ENCODE assay signal across 1 fruit fly cellular context in genomic region chrX:3039743-3040142, dm6.
A peak's percentile ranks its signal among the peaks of the same experiment; 100 is the strongest.
TF ChIP-seq lines count a peak whose summit lies in the region.

No protein-coding gene starts in this region.

TF ChIP-seq in whole organism, embryonic, 481 proteins besides CTCF, POLR2A, EP300 and RAD21 (continued from another document and continues in another):
- no peak for TF ChIP-seq cg (GFP tag; optimal IDR thresholded peaks at IDR 0.05; lab: Kevin White, UChicago)
- TF ChIP-seq Abd-B (GFP tag; optimal IDR thresholded peaks at IDR 0.05; lab: Kevin White, UChicago): no peak
- no peak for TF ChIP-seq trh (GFP tag; optimal IDR thresholded peaks at IDR 0.05; lab: Kevin White, UChicago)
- no peak for TF ChIP-seq CG17186 (GFP tag; optimal IDR thresholded peaks at IDR 0.05; lab: Kevin White, UChicago)
- TF ChIP-seq al (GFP tag; IDR thresholded peaks at IDR 0.05; lab: Robert Waterston, UW): no peak
- peak; percentile 34; the same call in 1 of the 2 replicates for TF ChIP-seq CG10959 (GFP tag; IDR thresholded peaks at IDR 0.05; lab: Robert Waterston, UW)
- peak; percentile 73 for TF ChIP-seq Ets65A (GFP tag; lab: Kevin White, UChicago)
- no peak for TF ChIP-seq CHES-1-like (GFP tag; optimal IDR thresholded peaks at IDR 0.05; lab: Kevin White, UChicago)
- no peak for TF ChIP-seq CG43689 (GFP tag; IDR thresholded peaks at IDR 0.05; lab: Robert Waterston, UW)
- TF ChIP-seq bigmax (GFP tag; optimal IDR thresholded peaks at IDR 0.05; lab: Kevin White, UChicago): no peak
- peak; percentile 53 for TF ChIP-seq dmrt99B (tag; optimal IDR thresholded peaks at IDR 0.05; lab: Kevin White, UChicago)
- TF ChIP-seq CG9727 (GFP tag; optimal IDR thresholded peaks at IDR 0.05; lab: Kevin White, UChicago): peak; percentile 45
- no peak for TF ChIP-seq jigr1 (GFP tag; IDR thresholded peaks at IDR 0.05; lab: Robert Waterston, UW)
- no peak for TF ChIP-seq eyg (GFP tag; optimal IDR thresholded peaks at IDR 0.05; lab: Kevin White, UChicago)
- no peak for TF ChIP-seq disco-r (GFP tag; optimal IDR thresholded peaks at IDR 0.05; lab: Kevin White, UChicago)
- TF ChIP-seq CG32532 (GFP tag; IDR thresholded peaks at IDR 0.05; lab: Robert Waterston, UW): 0 out of 2 replicates have a peak, but pooled peaks have one; percentile 32
- TF ChIP-seq BEAF-32 (GFP tag; optimal IDR thresholded peaks at IDR 0.05; lab: Kevin White, UChicago): no peak
- TF ChIP-seq CG3065 (GFP tag; optimal IDR thresholded peaks at IDR 0.05; lab: Kevin White, UChicago): no peak
- peak in 1 of 2 experiments; percentile 29 for TF ChIP-seq Hr51 (GFP tag; optimal IDR thresholded peaks at IDR 0.05; lab: Kevin White, UChicago)
- no peak for TF ChIP-seq CG11695 (GFP tag; IDR thresholded peaks at IDR 0.05; lab: Robert Waterston, UW)
- TF ChIP-seq E2f2 (GFP tag; IDR thresholded peaks at IDR 0.05; lab: Robert Waterston, UW): no peak
- no peak for TF ChIP-seq crp (GFP tag; optimal IDR thresholded peaks at IDR 0.05; lab: Kevin White, UChicago)
- TF ChIP-seq Spps (tag; optimal IDR thresholded peaks at IDR 0.05; lab: Kevin White, UChicago): peak; percentile 48
- no peak for TF ChIP-seq salm (tag; optimal IDR thresholded peaks at IDR 0.05; lab: Kevin White, UChicago)
- no peak for TF ChIP-seq ro (GFP tag; IDR thresholded peaks at IDR 0.05; lab: Robert Waterston, UW)
- no peak for TF ChIP-seq Dad (GFP tag; optimal IDR thresholded peaks at IDR 0.05; lab: Kevin White, UChicago)
- TF ChIP-seq CG18262 (tag; optimal IDR thresholded peaks at IDR 0.05; lab: Kevin White, UChicago): peak; percentile 62
- TF ChIP-seq CG18764 (GFP tag; optimal IDR thresholded peaks at IDR 0.05; lab: Kevin White, UChicago): no peak
- TF ChIP-seq CG1529 (GFP tag; optimal IDR thresholded peaks at IDR 0.05; lab: Kevin White, UChicago): no peak
- TF ChIP-seq ssp (GFP tag; IDR thresholded peaks at IDR 0.05; lab: Robert Waterston, UW): no peak
- TF ChIP-seq CG4820 (GFP tag; optimal IDR thresholded peaks at IDR 0.05; lab: Kevin White, UChicago): peak; percentile 51
- no peak for TF ChIP-seq CG13287 (GFP tag; IDR thresholded peaks at IDR 0.05; lab: Robert Waterston, UW; ENCODE audit: partially characterized antibody)
- TF ChIP-seq Usf (GFP tag; optimal IDR thresholded peaks at IDR 0.05; lab: Kevin White, UChicago): no peak
- TF ChIP-seq CG8478 (optimal IDR thresholded peaks at IDR 0.05; lab: Kevin White, UChicago): no peak
- no peak for TF ChIP-seq CG11398 (GFP tag; optimal IDR thresholded peaks at IDR 0.05; lab: Kevin White, UChicago)
- no peak for TF ChIP-seq jing (GFP tag; optimal IDR thresholded peaks at IDR 0.05; lab: Kevin White, UChicago)
- no peak for TF ChIP-seq Hr39 (optimal IDR thresholded peaks at IDR 0.05; lab: Kevin White, UChicago)
- no peak for TF ChIP-seq sug (tag; optimal IDR thresholded peaks at IDR 0.05; lab: Kevin White, UChicago)
- TF ChIP-seq lilli (GFP tag; optimal IDR thresholded peaks at IDR 0.05; lab: Kevin White, UChicago): no peak
- peak; percentile 66; the same call in 2 of the 3 replicates for TF ChIP-seq zfh1 (GFP tag; IDR thresholded peaks at IDR 0.05; lab: Robert Waterston, UW)
- TF ChIP-seq shn (GFP tag; optimal IDR thresholded peaks at IDR 0.05; lab: Kevin White, UChicago): no peak
- no peak for TF ChIP-seq sna (GFP tag; IDR thresholded peaks at IDR 0.05; lab: Robert Waterston, UW; ENCODE audit: partially characterized antibody)
- TF ChIP-seq tll (GFP tag; optimal IDR thresholded peaks at IDR 0.05; lab: Kevin White, UChicago): no peak
- no peak for TF ChIP-seq CG31388 (GFP tag; optimal IDR thresholded peaks at IDR 0.05; lab: Kevin White, UChicago)
- TF ChIP-seq repo (GFP tag; optimal IDR thresholded peaks at IDR 0.05; lab: Kevin White, UChicago): no peak
- TF ChIP-seq Aef1 (GFP tag; IDR thresholded peaks at IDR 0.05; lab: Robert Waterston, UW): no peak
- no peak for TF ChIP-seq Awh (GFP tag; IDR thresholded peaks at IDR 0.05; lab: Robert Waterston, UW)
- TF ChIP-seq CG2875 (GFP tag; optimal IDR thresholded peaks at IDR 0.05; lab: Kevin White, UChicago): peak; percentile 37
- no peak for TF ChIP-seq tx (GFP tag; optimal IDR thresholded peaks at IDR 0.05; lab: Kevin White, UChicago)
- no peak for TF ChIP-seq gcm2 (GFP tag; optimal IDR thresholded peaks at IDR 0.05; lab: Kevin White, UChicago)
- peak; percentile 71 for TF ChIP-seq CG2712 (tag; optimal IDR thresholded peaks at IDR 0.05; lab: Kevin White, UChicago)
- peak; percentile 6 for TF ChIP-seq Lhr (GFP tag; optimal IDR thresholded peaks at IDR 0.05; lab: Kevin White, UChicago)
- TF ChIP-seq stwl (tag; optimal IDR thresholded peaks at IDR 0.05; lab: Kevin White, UChicago): peak; percentile 15
- no peak for TF ChIP-seq CG16813 (GFP tag; IDR thresholded peaks at IDR 0.05; lab: Robert Waterston, UW; ENCODE audit: partially characterized antibody)
- no peak for TF ChIP-seq D (optimal IDR thresholded peaks at IDR 0.05; lab: Kevin White, UChicago)
- peak; percentile 43 for TF ChIP-seq D (GFP tag; optimal IDR thresholded peaks at IDR 0.05; lab: Kevin White, UChicago)
- TF ChIP-seq vnd (GFP tag; IDR thresholded peaks at IDR 0.05; lab: Robert Waterston, UW; ENCODE audit: partially characterized antibody): no peak
- no peak for TF ChIP-seq CG1832 (GFP tag; optimal IDR thresholded peaks at IDR 0.05; lab: Kevin White, UChicago)
- TF ChIP-seq ranshi (GFP tag; IDR thresholded peaks at IDR 0.05; lab: Robert Waterston, UW): peak; percentile 22; the same call in 1 of the 2 replicates
- peak; percentile 67 for TF ChIP-seq unpg (GFP tag; optimal IDR thresholded peaks at IDR 0.05; lab: Kevin White, UChicago)
- no peak for TF ChIP-seq ase (GFP tag; IDR thresholded peaks at IDR 0.05; lab: Robert Waterston, UW)
- no peak for TF ChIP-seq Ets97D (GFP tag; optimal IDR thresholded peaks at IDR 0.05; lab: Kevin White, UChicago)
- TF ChIP-seq cwo (GFP tag; optimal IDR thresholded peaks at IDR 0.05; lab: Kevin White, UChicago): no peak
- TF ChIP-seq CG16779 (GFP tag; IDR thresholded peaks at IDR 0.05; lab: Robert Waterston, UW): no peak
- peak; percentile 48 for TF ChIP-seq fd96Cb (tag; optimal IDR thresholded peaks at IDR 0.05; lab: Kevin White, UChicago)
- TF ChIP-seq NC2α (GFP tag; optimal IDR thresholded peaks at IDR 0.05; lab: Kevin White, UChicago): no peak
- TF ChIP-seq CG4282 (GFP tag; optimal IDR thresholded peaks at IDR 0.05; lab: Kevin White, UChicago): no peak
- TF ChIP-seq CG15696 (tag; optimal IDR thresholded peaks at IDR 0.05; lab: Kevin White, UChicago): peak; percentile 34
- no peak for TF ChIP-seq peb (GFP tag; IDR thresholded peaks at IDR 0.05; lab: Robert Waterston, UW)
- peak; percentile 1 for TF ChIP-seq org-1 (GFP tag; optimal IDR thresholded peaks at IDR 0.05; lab: Kevin White, UChicago)
- no peak for TF ChIP-seq Mad (GFP tag; optimal IDR thresholded peaks at IDR 0.05; lab: Kevin White, UChicago)
- no peak for TF ChIP-seq Sin3A (optimal IDR thresholded peaks at IDR 0.05; lab: Kevin White, UChicago)
- peak; percentile 60 for TF ChIP-seq Blimp-1 (GFP tag; optimal IDR thresholded peaks at IDR 0.05; lab: Kevin White, UChicago)
- TF ChIP-seq CG14667 (GFP tag; IDR thresholded peaks at IDR 0.05; lab: Robert Waterston, UW): peak; percentile 42; the same call in 1 of the 2 replicates
- TF ChIP-seq CG34224 (GFP tag; IDR thresholded peaks at IDR 0.05; lab: Robert Waterston, UW; ENCODE audit: partially characterized antibody): no peak
- TF ChIP-seq CG8944 (GFP tag; optimal IDR thresholded peaks at IDR 0.05; lab: Kevin White, UChicago): no peak
- TF ChIP-seq Fer1 (GFP tag; optimal IDR thresholded peaks at IDR 0.05; lab: Kevin White, UChicago): no peak
- TF ChIP-seq sima (GFP tag; optimal IDR thresholded peaks at IDR 0.05; lab: Kevin White, UChicago): no peak
- no peak for TF ChIP-seq CG3163 (GFP tag; optimal IDR thresholded peaks at IDR 0.05; lab: Kevin White, UChicago)
- TF ChIP-seq CG17359 (tag; optimal IDR thresholded peaks at IDR 0.05; lab: Kevin White, UChicago): peak; percentile 34
- TF ChIP-seq CG34376 (GFP tag; optimal IDR thresholded peaks at IDR 0.05; lab: Kevin White, UChicago): no peak
- no peak for TF ChIP-seq CG12219 (GFP tag; optimal IDR thresholded peaks at IDR 0.05; lab: Kevin White, UChicago)
- TF ChIP-seq CG11093 (GFP tag; IDR thresholded peaks at IDR 0.05; lab: Robert Waterston, UW): no peak
- TF ChIP-seq CG14965 (GFP tag; optimal IDR thresholded peaks at IDR 0.05; lab: Kevin White, UChicago; ENCODE audit: borderline replicate concordance): no peak
- TF ChIP-seq CG10366 (GFP tag; IDR thresholded peaks at IDR 0.05; lab: Robert Waterston, UW): 0 out of 2 replicates have a peak, but pooled peaks have one; percentile 11
- TF ChIP-seq Myb (GFP tag; optimal IDR thresholded peaks at IDR 0.05; lab: Kevin White, UChicago): no peak
- TF ChIP-seq hbn (GFP tag; IDR thresholded peaks at IDR 0.05; lab: Robert Waterston, UW; ENCODE audit: partially characterized antibody): no peak
- TF ChIP-seq Mes4 (GFP tag; optimal IDR thresholded peaks at IDR 0.05; lab: Kevin White, UChicago): no peak
- no peak for TF ChIP-seq gsb (GFP tag; IDR thresholded peaks at IDR 0.05; lab: Robert Waterston, UW)
- TF ChIP-seq Asciz (GFP tag; optimal IDR thresholded peaks at IDR 0.05; lab: Kevin White, UChicago): no peak
- TF ChIP-seq knrl (GFP tag; IDR thresholded peaks at IDR 0.05; lab: Robert Waterston, UW; ENCODE audit: partially characterized antibody): no peak
- TF ChIP-seq CG12659 (GFP tag; optimal IDR thresholded peaks at IDR 0.05; lab: Kevin White, UChicago): no peak
- TF ChIP-seq CG3847 (GFP tag; IDR thresholded peaks at IDR 0.05; lab: Robert Waterston, UW): 0 out of 2 replicates have a peak, but pooled peaks have one; percentile 9
- TF ChIP-seq pros (GFP tag; optimal IDR thresholded peaks at IDR 0.05; lab: Kevin White, UChicago): no peak
- peak; percentile 30; the same call in 1 of the 2 replicates for TF ChIP-seq sim (GFP tag; IDR thresholded peaks at IDR 0.05; lab: Robert Waterston, UW)
- no peak for TF ChIP-seq Dfd (GFP tag; optimal IDR thresholded peaks at IDR 0.05; lab: Kevin White, UChicago)
- no peak for TF ChIP-seq CG12744 (GFP tag; optimal IDR thresholded peaks at IDR 0.05; lab: Kevin White, UChicago)
- TF ChIP-seq TFAM (GFP tag; optimal IDR thresholded peaks at IDR 0.05; lab: Kevin White, UChicago): no peak
- peak; percentile 46 for TF ChIP-seq Oli (tag; optimal IDR thresholded peaks at IDR 0.05; lab: Kevin White, UChicago)
- no peak for TF ChIP-seq rib (GFP tag; IDR thresholded peaks at IDR 0.05; lab: Robert Waterston, UW)
- TF ChIP-seq ken (GFP tag; IDR thresholded peaks at IDR 0.05; lab: Robert Waterston, UW): no peak
- TF ChIP-seq Gsc (GFP tag; IDR thresholded peaks at IDR 0.05; lab: Robert Waterston, UW): no peak
- TF ChIP-seq bab2 (GFP tag; optimal IDR thresholded peaks at IDR 0.05; lab: Kevin White, UChicago): no peak
- TF ChIP-seq CG10147 (GFP tag; optimal IDR thresholded peaks at IDR 0.05; lab: Kevin White, UChicago): no peak
- no peak for TF ChIP-seq CG15514 (GFP tag; optimal IDR thresholded peaks at IDR 0.05; lab: Kevin White, UChicago)
- TF ChIP-seq exex (tag; optimal IDR thresholded peaks at IDR 0.05; lab: Kevin White, UChicago): no peak
- no peak for TF ChIP-seq CkIIα-i1 (GFP tag; IDR thresholded peaks at IDR 0.05; lab: Robert Waterston, UW)
- TF ChIP-seq sr (GFP tag; IDR thresholded peaks at IDR 0.05; lab: Robert Waterston, UW): no peak
- no peak for TF ChIP-seq bbx (GFP tag; IDR thresholded peaks at IDR 0.05; lab: Robert Waterston, UW; ENCODE audit: partially characterized antibody)
- no peak for TF ChIP-seq CG15073 (GFP tag; optimal IDR thresholded peaks at IDR 0.05; lab: Kevin White, UChicago)
- no peak for TF ChIP-seq ERR (GFP tag; optimal IDR thresholded peaks at IDR 0.05; lab: Kevin White, UChicago)
- peak; percentile 3 for TF ChIP-seq ATbp (GFP tag; optimal IDR thresholded peaks at IDR 0.05; lab: Kevin White, UChicago)
- TF ChIP-seq CG11456 (GFP tag; IDR thresholded peaks at IDR 0.05; lab: Robert Waterston, UW): no peak
- TF ChIP-seq zen (tag; optimal IDR thresholded peaks at IDR 0.05; lab: Kevin White, UChicago): peak; percentile 33
- no peak for TF ChIP-seq lov (optimal IDR thresholded peaks at IDR 0.05; lab: Kevin White, UChicago)
- no peak for TF ChIP-seq lov (GFP tag; IDR thresholded peaks at IDR 0.05; lab: Robert Waterston, UW)
- peak; percentile 22 for TF ChIP-seq trem (tag; optimal IDR thresholded peaks at IDR 0.05; lab: Kevin White, UChicago)
- no peak for TF ChIP-seq Dbx (GFP tag; IDR thresholded peaks at IDR 0.05; lab: Robert Waterston, UW)
- no peak for TF ChIP-seq fu2 (GFP tag; optimal IDR thresholded peaks at IDR 0.05; lab: Kevin White, UChicago)
- peak; percentile 21; the same call in 1 of the 2 replicates for TF ChIP-seq HLH3B (GFP tag; IDR thresholded peaks at IDR 0.05; lab: Robert Waterston, UW)
- no peak for TF ChIP-seq CG7963 (GFP tag; IDR thresholded peaks at IDR 0.05; lab: Robert Waterston, UW; ENCODE audit: partially characterized antibody)
- peak; percentile 73 for TF ChIP-seq gem (tag; optimal IDR thresholded peaks at IDR 0.05; lab: Kevin White, UChicago)
- no peak for TF ChIP-seq aop (GFP tag; IDR thresholded peaks at IDR 0.05; lab: Robert Waterston, UW)
- TF ChIP-seq ems (GFP tag; optimal IDR thresholded peaks at IDR 0.05; lab: Kevin White, UChicago): no peak
- TF ChIP-seq CG4854 (GFP tag; optimal IDR thresholded peaks at IDR 0.05; lab: Kevin White, UChicago): no peak
- TF ChIP-seq scrt (GFP tag; optimal IDR thresholded peaks at IDR 0.05; lab: Kevin White, UChicago): no peak
- TF ChIP-seq Adf1 (GFP tag; IDR thresholded peaks at IDR 0.05; lab: Robert Waterston, UW): no peak
- TF ChIP-seq oc (tag; optimal IDR thresholded peaks at IDR 0.05; lab: Kevin White, UChicago): no peak
- TF ChIP-seq ac (GFP tag; optimal IDR thresholded peaks at IDR 0.05; lab: Kevin White, UChicago): no peak
- no peak for TF ChIP-seq sc (optimal IDR thresholded peaks at IDR 0.05; lab: Kevin White, UChicago)
- TF ChIP-seq sc (GFP tag; optimal IDR thresholded peaks at IDR 0.05; lab: Kevin White, UChicago): peak; percentile 18
- TF ChIP-seq CG8359 (GFP tag; optimal IDR thresholded peaks at IDR 0.05; lab: Kevin White, UChicago; ENCODE audit: borderline replicate concordance): no peak
- peak in 1 of 2 experiments; percentile 47 for TF ChIP-seq dpn (GFP tag; optimal IDR thresholded peaks at IDR 0.05; lab: Kevin White, UChicago)
- no peak for TF ChIP-seq Bdp1 (GFP tag; optimal IDR thresholded peaks at IDR 0.05; lab: Kevin White, UChicago)
- peak; percentile 12 for TF ChIP-seq CG13775 (GFP tag; optimal IDR thresholded peaks at IDR 0.05; lab: Kevin White, UChicago)
- no peak for TF ChIP-seq CG11723 (GFP tag; optimal IDR thresholded peaks at IDR 0.05; lab: Kevin White, UChicago)
